Fruit fly (Drosophila melanogaster): Measurements from ENCODE around the gene CG10352.

Gene CG10352

DNA sequence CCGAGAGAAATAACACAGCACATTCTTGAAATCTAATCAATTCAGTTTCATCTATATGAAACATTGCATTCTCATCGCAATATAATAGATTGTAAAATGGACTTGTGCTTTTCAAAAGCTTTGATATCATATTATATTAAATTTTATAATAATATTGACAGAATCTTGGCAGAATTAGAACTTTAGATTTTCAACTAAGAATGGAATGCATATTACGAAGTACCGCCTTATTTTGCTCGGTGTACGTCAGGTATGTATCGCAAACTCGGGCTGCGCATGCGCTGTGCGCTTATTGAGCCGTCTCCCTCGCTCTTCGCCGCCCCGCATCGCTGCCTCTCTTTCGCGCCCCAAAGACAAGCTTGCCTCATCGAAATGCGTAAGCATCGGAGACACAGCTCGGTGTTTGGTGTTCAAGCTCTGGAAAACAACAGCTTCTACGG, 38.2 kb upstream of the CG10352 start (continued):
- TF ChIP-seq CG1529 (GFP tag; optimal IDR thresholded peaks at IDR 0.05) (peak; percentile 78), slbo (GFP tag; IDR thresholded peaks at IDR 0.05) (peak; percentile 74), Oli (tag; optimal IDR thresholded peaks at IDR 0.05) (peak; percentile 92), Nf-YA (GFP tag; IDR thresholded peaks at IDR 0.05) (0 out of 2 replicates have a peak, but pooled peaks have one; percentile 28), sna (GFP tag; IDR thresholded peaks at IDR 0.05; ENCODE audit: partially characterized antibody) (no peak), B-H2 (GFP tag; optimal IDR thresholded peaks at IDR 0.05) (peak; percentile 65), nerfin-2 (GFP tag; IDR thresholded peaks at IDR 0.05; ENCODE audit: partially characterized antibody) (no peak), CG4360 (GFP tag; IDR thresholded peaks at IDR 0.05) (peak; percentile 51), otp (GFP tag; IDR thresholded peaks at IDR 0.05) (peak; percentile 74), scrt (GFP tag; optimal IDR thresholded peaks at IDR 0.05) (peak; percentile 85), hbn (GFP tag; IDR thresholded peaks at IDR 0.05; ENCODE audit: partially characterized antibody) (no peak), CG31441 (GFP tag; IDR thresholded peaks at IDR 0.05) (peak; percentile 95), CG15479 (GFP tag; optimal IDR thresholded peaks at IDR 0.05) (peak; percentile 62), Mrtf (GFP tag; IDR thresholded peaks at IDR 0.05) (peak; percentile 78; the same call in 2 of the 3 replicates), dysf (GFP tag; IDR thresholded peaks at IDR 0.05) (peak; percentile 93), Six4 (GFP tag; optimal IDR thresholded peaks at IDR 0.05) (peak; percentile 62), gsb-n (tag; optimal IDR thresholded peaks at IDR 0.05) (peak; percentile 85), hkb (optimal IDR thresholded peaks at IDR 0.05) (no peak), hkb (GFP tag; IDR thresholded peaks at IDR 0.05) (peak; percentile 88), corto (GFP tag; optimal IDR thresholded peaks at IDR 0.05) (no peak), Drgx (GFP tag; IDR thresholded peaks at IDR 0.05) (peak; percentile 85), abd-A (tag; optimal IDR thresholded peaks at IDR 0.05) (peak; percentile 59), Rfx (GFP tag; IDR thresholded peaks at IDR 0.05) (peak; percentile 88), tna (GFP tag; IDR thresholded peaks at IDR 0.05; ENCODE audit: partially characterized antibody) (no peak), fd102C (GFP tag; optimal IDR thresholded peaks at IDR 0.05) (peak; percentile 54), Ets97D (GFP tag; optimal IDR thresholded peaks at IDR 0.05) (no peak), Adf1 (GFP tag; IDR thresholded peaks at IDR 0.05) (peak; percentile 44; the same call in 1 of the 2 replicates), en (GFP tag; optimal IDR thresholded peaks at IDR 0.05) (no peak), CG6654 (GFP tag; optimal IDR thresholded peaks at IDR 0.05) (peak; percentile 66), HmgZ (tag; optimal IDR thresholded peaks at IDR 0.05) (peak; percentile 82), Dbx (GFP tag; IDR thresholded peaks at IDR 0.05) (peak; percentile 82), CG14014 (GFP tag; IDR thresholded peaks at IDR 0.05) (peak; percentile 86), sob (GFP tag; IDR thresholded peaks at IDR 0.05) (peak; percentile 81), Dad (GFP tag; optimal IDR thresholded peaks at IDR 0.05) (no peak), ind (GFP tag; optimal IDR thresholded peaks at IDR 0.05) (peak; percentile 77), gcm (GFP tag; optimal IDR thresholded peaks at IDR 0.05) (peak; percentile 92), CG43689 (GFP tag; IDR thresholded peaks at IDR 0.05) (0 out of 2 replicates have a peak, but pooled peaks have one; percentile 4), CG12236 (GFP tag; optimal IDR thresholded peaks at IDR 0.05) (no peak), repo (GFP tag; optimal IDR thresholded peaks at IDR 0.05) (no peak), CG31365 (tag; optimal IDR thresholded peaks at IDR 0.05) (peak; percentile 62), Sry-β (GFP tag; optimal IDR thresholded peaks at IDR 0.05) (peak; percentile 33), CG7963 (GFP tag; IDR thresholded peaks at IDR 0.05; ENCODE audit: partially characterized antibody) (no peak), bcd (GFP tag; optimal IDR thresholded peaks at IDR 0.05) (peak; percentile 92), Neu2 (GFP tag; optimal IDR thresholded peaks at IDR 0.05; ENCODE audit: borderline replicate concordance) (no peak), trh (GFP tag; optimal IDR thresholded peaks at IDR 0.05) (peak; percentile 50), CG6813 (GFP tag; optimal IDR thresholded peaks at IDR 0.05) (peak; percentile 79), HLH3B (GFP tag; IDR thresholded peaks at IDR 0.05) (peak; percentile 82), Dip3 (GFP tag; optimal IDR thresholded peaks at IDR 0.05) (peak; percentile 35), CG42726 (GFP tag; IDR thresholded peaks at IDR 0.05; ENCODE audit: partially characterized antibody) (no peak), aop (GFP tag; IDR thresholded peaks at IDR 0.05) (0 out of 2 replicates have a peak, but pooled peaks have one; percentile 46), ranshi (GFP tag; IDR thresholded peaks at IDR 0.05) (peak; percentile 75)

Data from whole organism, embryonic.